Fruit fly (Drosophila melanogaster) whole organism, embryonic: Measurements from ENCODE around the gene Nep6.

Source experiments
- Aef1 ChIP-seq: fragments of 200-800 bp; sonication (Bioruptor generic); IDR thresholded peaks from 3 replicates; pipeline ENCODE4 v1.3.6; 2022; ENCODE audit warnings: missing biosample characterization, missing genetic modification characterization
- Atf3 ChIP-seq: fragments of 200-800 bp; sonication (Bioruptor generic); optimal IDR thresholded peaks from 3 replicates; lab custom pipeline; 2016; ENCODE audit warnings: missing biosample characterization, missing genetic modification characterization
- Bdp1 ChIP-seq: fragments of 200-800 bp; sonication (Bioruptor generic); optimal IDR thresholded peaks from 3 replicates; lab custom pipeline; 2016; ENCODE audit warnings: missing biosample characterization, missing genetic modification characterization
- CG10462 ChIP-seq: fragments of 200-800 bp; sonication (Bioruptor generic); optimal IDR thresholded peaks from 2 replicates; lab custom pipeline; 2016; ENCODE audit warnings: missing biosample characterization, missing genetic modification characterization
- CG10959 ChIP-seq: fragments of 200-800 bp; sonication (Bioruptor generic); IDR thresholded peaks from 2 replicates; pipeline ENCODE4 v1.3.6; 2022; ENCODE audit warnings: missing biosample characterization, missing genetic modification characterization
- CG11695 ChIP-seq: fragments of 200-800 bp; sonication (Bioruptor generic); IDR thresholded peaks from 3 replicates; pipeline ENCODE4 v1.3.6; 2022; ENCODE audit warnings: missing biosample characterization, missing genetic modification characterization
- CG13296 ChIP-seq: fragments of 200-800 bp; sonication (Bioruptor generic); optimal IDR thresholded peaks from 3 replicates; lab custom pipeline; 2018; ENCODE audit warnings: missing biosample characterization, mild to moderate bottlenecking, missing genetic modification characterization
- CG13424 ChIP-seq: fragments of 200-800 bp; sonication (Bioruptor generic); optimal IDR thresholded peaks from 2 replicates; lab custom pipeline; 2019; ENCODE audit warnings: missing biosample characterization, mild to moderate bottlenecking, missing genetic modification characterization, moderate library complexity
- CG15269 ChIP-seq: fragments of 200-800 bp; sonication (Bioruptor generic); optimal IDR thresholded peaks from 2 replicates; lab custom pipeline; 2018; ENCODE audit warnings: missing biosample characterization, mild to moderate bottlenecking, missing genetic modification characterization, moderate library complexity
- CG17385 ChIP-seq: fragments of 200-800 bp; sonication (Bioruptor generic); optimal IDR thresholded peaks from 3 replicates; lab custom pipeline; 2018; ENCODE audit warnings: missing biosample characterization, mild to moderate bottlenecking, missing genetic modification characterization
- CG31224 ChIP-seq: fragments of 200-800 bp; sonication (Bioruptor generic); IDR thresholded peaks from 2 replicates; pipeline ENCODE4 v1.3.6; 2022; ENCODE audit warnings: missing biosample characterization, missing genetic modification characterization
- CG31388 ChIP-seq: fragments of 200-800 bp; sonication (Bioruptor generic); optimal IDR thresholded peaks from 2 replicates; lab custom pipeline; 2016; ENCODE audit warnings: missing biosample characterization, missing genetic modification characterization
- CG33557 ChIP-seq: fragments of 200-800 bp; sonication (Bioruptor generic); optimal IDR thresholded peaks from 2 replicates; lab custom pipeline; 2019; ENCODE audit warnings: missing biosample characterization, mild to moderate bottlenecking, missing genetic modification characterization, moderate library complexity
- CG6175 ChIP-seq: fragments of 200-800 bp; sonication (Bioruptor generic); IDR thresholded peaks from 3 replicates; pipeline ENCODE4 v1.3.6; 2022; ENCODE audit warnings: missing biosample characterization, missing genetic modification characterization
- CG7372 ChIP-seq: fragments of 200-800 bp; sonication (Bioruptor generic); IDR thresholded peaks from 2 replicates; pipeline ENCODE4 v1.3.6; 2022; ENCODE audit warnings: missing biosample characterization, missing genetic modification characterization
- CG7839 ChIP-seq: fragments of 200-800 bp; sonication (Bioruptor generic); optimal IDR thresholded peaks from 3 replicates; lab custom pipeline; 2018; ENCODE audit warnings: missing biosample characterization, mild to moderate bottlenecking, missing genetic modification characterization, moderate library complexity
- CG7963 ChIP-seq: fragments of 200-800 bp; sonication (Bioruptor generic); IDR thresholded peaks from 3 replicates; pipeline ENCODE4 v1.3.6; 2022; ENCODE audit warnings: missing biosample characterization, missing genetic modification characterization; ENCODE audit not compliant: partially characterized antibody
- CG8281 ChIP-seq: fragments of 200-800 bp; sonication (Bioruptor generic); optimal IDR thresholded peaks from 2 replicates; lab custom pipeline; 2018; ENCODE audit warnings: missing biosample characterization, mild to moderate bottlenecking, missing genetic modification characterization, moderate library complexity
- CG9215 ChIP-seq: fragments of 200-800 bp; sonication (Bioruptor generic); IDR thresholded peaks from 2 replicates; pipeline ENCODE4 v1.3.6; 2022; ENCODE audit warnings: missing biosample characterization, missing genetic modification characterization
- CG9797 ChIP-seq: fragments of 200-800 bp; sonication (Bioruptor generic); optimal IDR thresholded peaks from 3 replicates; lab custom pipeline; 2018; ENCODE audit warnings: missing biosample characterization, mild to moderate bottlenecking, missing genetic modification characterization
- CG9932 ChIP-seq: fragments of 200-800 bp; sonication (Bioruptor generic); IDR thresholded peaks from 2 replicates; pipeline ENCODE4 v1.3.6; 2022; ENCODE audit warnings: missing biosample characterization, missing genetic modification characterization
- Deaf1 ChIP-seq: fragments of 200-800 bp; optimal IDR thresholded peaks from 3 replicates; lab custom pipeline; 2019; ENCODE audit warnings: missing biosample characterization, mild to moderate bottlenecking, missing genetic modification characterization, moderate library complexity
- H15 ChIP-seq: fragments of 200-800 bp; sonication (Bioruptor generic); IDR thresholded peaks from 3 replicates; pipeline ENCODE4 v1.3.6; 2022; ENCODE audit warnings: missing biosample characterization, missing genetic modification characterization
- Hr39 ChIP-seq: fragments of >200 bp; optimal IDR thresholded peaks from 2 replicates; lab custom pipeline; 2017
- Meics ChIP-seq: fragments of 200-800 bp; sonication (Bioruptor generic); optimal IDR thresholded peaks from 2 replicates; lab custom pipeline; 2017; ENCODE audit warnings: missing biosample characterization, mild to moderate bottlenecking, missing genetic modification characterization
- NK7.1 ChIP-seq: fragments of 200-800 bp; sonication (Bioruptor generic); optimal IDR thresholded peaks from 3 replicates; lab custom pipeline; 2016; ENCODE audit warnings: missing biosample characterization, missing genetic modification characterization
- Nf-YB ChIP-seq: fragments of 200-800 bp; sonication (Bioruptor generic); optimal IDR thresholded peaks from 3 replicates; lab custom pipeline; 2019; ENCODE audit warnings: missing biosample characterization, mild to moderate bottlenecking, missing genetic modification characterization, moderate library complexity
- Oli ChIP-seq: fragments of 200-800 bp; sonication (Bioruptor generic); optimal IDR thresholded peaks from 2 replicates; lab custom pipeline; 2018; ENCODE audit warnings: missing biosample characterization, mild to moderate bottlenecking, missing genetic modification characterization, moderate library complexity
- Pdp1 ChIP-seq, 2 experiments: fragments of 200-800 bp; sonication (Bioruptor generic); optimal IDR thresholded peaks; 3 replicates each; lab custom pipeline; 2016; ENCODE audit warnings: missing biosample characterization in 2 of 2, missing genetic modification characterization in 2 of 2, mild to moderate bottlenecking in 1 of 2, moderate library complexity in 1 of 2
- Rx ChIP-seq: fragments of 200-800 bp; sonication (Bioruptor generic); IDR thresholded peaks from 2 replicates; pipeline ENCODE4 v1.3.6; 2022; ENCODE audit warnings: missing biosample characterization, missing genetic modification characterization
- Sox100B ChIP-seq: fragments of 200-800 bp; sonication (Bioruptor generic); optimal IDR thresholded peaks from 3 replicates; lab custom pipeline; 2018; ENCODE audit warnings: missing biosample characterization, mild to moderate bottlenecking, missing genetic modification characterization
- Ssrp ChIP-seq: fragments of 200-800 bp; sonication (Bioruptor generic); optimal IDR thresholded peaks from 2 replicates; lab custom pipeline; 2018; ENCODE audit warnings: missing biosample characterization, mild to moderate bottlenecking, missing genetic modification characterization, moderate library complexity
- Stat92E ChIP-seq, 3 experiments: fragments of >200 bp in 2 of 3; fragments of 200-800 bp in 1 of 3; sonication (Bioruptor generic) in 1 of 3; optimal IDR thresholded peaks; 2 replicates each; lab custom pipeline; 2017 to 2019; ENCODE audit warnings: missing biosample characterization in 3 of 3, missing genetic modification characterization in 3 of 3, mild to moderate bottlenecking in 1 of 3, moderate library complexity in 1 of 3
- Taf1 ChIP-seq: fragments of 200-800 bp; sonication (Bioruptor generic); IDR thresholded peaks from 2 replicates; pipeline ENCODE4 v1.3.6; 2022; ENCODE audit warnings: missing biosample characterization, missing genetic modification characterization
- Usf ChIP-seq: fragments of 200-800 bp; sonication (Bioruptor generic); optimal IDR thresholded peaks from 2 replicates; lab custom pipeline; 2017; ENCODE audit warnings: missing genotype, missing biosample characterization, missing genetic modification characterization
- ap ChIP-seq: fragments of 200-800 bp; sonication (Bioruptor generic); IDR thresholded peaks from 2 replicates; pipeline ENCODE4 v1.3.6; 2022; ENCODE audit warnings: missing biosample characterization, missing genetic modification characterization
- bigmax ChIP-seq: fragments of 200-800 bp; sonication (Bioruptor generic); optimal IDR thresholded peaks from 2 replicates; lab custom pipeline; 2018; ENCODE audit warnings: missing biosample characterization, mild to moderate bottlenecking, missing genetic modification characterization
- chif ChIP-seq, 2 experiments: fragments of 200-800 bp; sonication (Bioruptor generic); optimal IDR thresholded peaks; 3 replicates each; lab custom pipeline; 2016; ENCODE audit warnings: missing biosample characterization in 2 of 2, missing genetic modification characterization in 2 of 2
- dmrt11E ChIP-seq: fragments of 200-800 bp; sonication (Bioruptor generic); optimal IDR thresholded peaks from 3 replicates; lab custom pipeline; 2018; ENCODE audit warnings: missing biosample characterization, mild to moderate bottlenecking, missing genetic modification characterization, moderate library complexity
- gem ChIP-seq: fragments of 200-800 bp; sonication (Bioruptor generic); optimal IDR thresholded peaks from 2 replicates; lab custom pipeline; 2019; ENCODE audit warnings: missing biosample characterization, mild to moderate bottlenecking, missing genetic modification characterization, moderate library complexity
- her ChIP-seq: fragments of 200-800 bp; sonication (Bioruptor generic); optimal IDR thresholded peaks from 2 replicates; lab custom pipeline; 2016; ENCODE audit warnings: missing biosample characterization, missing genetic modification characterization
- ind ChIP-seq: fragments of 200-800 bp; sonication (Bioruptor generic); optimal IDR thresholded peaks from 3 replicates; lab custom pipeline; 2016; ENCODE audit warnings: missing biosample characterization, missing genetic modification characterization
- lola ChIP-seq, 3 experiments: fragments of >200 bp in 2 of 3; fragments of 200-800 bp in 1 of 3; sonication (Bioruptor generic) in 1 of 3; optimal IDR thresholded peaks; 2 replicates each; lab custom pipeline; 2017 to 2019; ENCODE audit warnings: missing biosample characterization in 3 of 3, missing genetic modification characterization in 3 of 3, mild to moderate bottlenecking in 1 of 3, moderate library complexity in 1 of 3
- p53 ChIP-seq: fragments of 200-800 bp; sonication (Bioruptor generic); optimal IDR thresholded peaks from 2 replicates; lab custom pipeline; 2016; ENCODE audit warnings: missing biosample characterization, missing genetic modification characterization
- schlank ChIP-seq: fragments of 200-800 bp; sonication (Bioruptor generic); optimal IDR thresholded peaks from 2 replicates; lab custom pipeline; 2018; ENCODE audit warnings: missing biosample characterization, mild to moderate bottlenecking, missing genetic modification characterization
- tup ChIP-seq: fragments of 200-800 bp; sonication (Bioruptor generic); optimal IDR thresholded peaks from 2 replicates; lab custom pipeline; 2016; ENCODE audit warnings: missing biosample characterization, mild to moderate bottlenecking, missing genetic modification characterization, moderate library complexity
- zen ChIP-seq: fragments of 200-800 bp; sonication (Bioruptor generic); optimal IDR thresholded peaks from 3 replicates; lab custom pipeline; 2018; ENCODE audit warnings: missing biosample characterization, mild to moderate bottlenecking, missing genetic modification characterization, moderate library complexity
- zen2 ChIP-seq: fragments of 200-800 bp; sonication (Bioruptor generic); IDR thresholded peaks from 3 replicates; pipeline ENCODE4 v1.3.6; 2022; ENCODE audit warnings: missing biosample characterization, missing genetic modification characterization; ENCODE audit not compliant: partially characterized antibody

Gene Nep6

dm6 chrX:12754348-12754733 is 47.1 kb upstream of the Nep6 start (continued):
- TF ChIP-seq CG7839 (tag; lab: Kevin White, UChicago) (peak; percentile 95), tup (GFP tag; lab: Kevin White, UChicago) (peak; percentile 73)
- TF ChIP-seq, all 482 proteins: peak for 395

DNA sequence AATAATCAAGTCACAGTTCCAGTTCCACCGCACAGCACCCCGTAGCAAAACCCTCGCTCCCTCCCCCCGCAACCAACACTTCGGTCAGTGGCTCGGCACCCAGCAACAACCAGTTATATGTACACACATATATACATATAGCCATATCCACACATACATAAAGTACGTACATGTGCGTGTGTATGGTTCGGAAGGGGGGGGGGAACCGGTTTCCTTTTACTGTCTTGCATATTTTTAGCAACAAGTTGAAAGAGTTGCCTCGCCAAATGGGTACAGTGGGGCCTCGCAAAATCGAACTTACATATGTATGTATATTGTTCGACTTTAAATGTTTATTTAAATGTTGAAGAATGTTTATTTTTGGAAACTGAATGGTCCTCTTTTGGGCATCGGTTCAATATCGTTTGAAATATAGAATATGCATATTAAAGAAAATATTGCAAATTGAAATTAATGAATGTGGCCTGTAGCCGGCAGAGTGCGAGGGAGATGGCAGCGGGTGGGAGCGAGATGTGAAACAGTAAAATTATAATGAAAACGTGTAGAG is 46.4 kb upstream of the Nep6 start:
- TF ChIP-seq Atf3 (GFP tag; lab: Kevin White, UChicago) (peak; percentile 1), Taf1 (GFP tag; lab: Robert Waterston, UW) (peak; percentile 81), H15 (peak; percentile 62), Usf (GFP tag; lab: Kevin White, UChicago) (peak; percentile 74), CG13296 (peak; percentile 68), Pdp1 (GFP tag; optimal IDR thresholded peaks at IDR 0.05; lab: Kevin White, UChicago) (peak; percentile 13 to 64), CG9932 (GFP tag; lab: Robert Waterston, UW) (peak; percentile 93), Stat92E (GFP tag; optimal IDR thresholded peaks at IDR 0.05; lab: Kevin White, UChicago) (no peak), CG13424 (tag; lab: Kevin White, UChicago) (peak; percentile 74), dmrt11E (tag; lab: Kevin White, UChicago) (peak; percentile 9), p53 (GFP tag; lab: Kevin White, UChicago) (no peak), zen (tag; lab: Kevin White, UChicago) (peak; percentile 55), schlank (tag; lab: Kevin White, UChicago) (no peak), Rx (peak; percentile 66; the same call in 1 of the 2 replicates), CG7372 (GFP tag; lab: Robert Waterston, UW) (peak; percentile 66), Deaf1 (tag; lab: Kevin White, UChicago) (peak; percentile 38), her (GFP tag; lab: Kevin White, UChicago) (peak; percentile 48), CG7963 (GFP tag; lab: Robert Waterston, UW) (no peak), CG31224 (GFP tag; lab: Robert Waterston, UW) (peak; percentile 74), CG10959 (GFP tag; lab: Robert Waterston, UW) (no peak), CG17385 (GFP tag; lab: Kevin White, UChicago) (peak; percentile 66), lola (GFP tag; optimal IDR thresholded peaks at IDR 0.05; lab: Kevin White, UChicago) (peak in 1 of 3 experiments; percentile 14), CG10462 (no peak), Meics (GFP tag; lab: Kevin White, UChicago) (peak; percentile 85), tup (GFP tag; lab: Kevin White, UChicago) (peak; percentile 50), CG9797 (GFP tag; lab: Kevin White, UChicago) (no peak), zen2 (GFP tag; lab: Robert Waterston, UW) (no peak), bigmax (no peak), ind (GFP tag; lab: Kevin White, UChicago) (peak; percentile 64), CG31388 (GFP tag; lab: Kevin White, UChicago) (no peak), CG6175 (GFP tag; lab: Robert Waterston, UW) (no peak), NK7.1 (GFP tag; lab: Kevin White, UChicago) (peak; percentile 1), Ssrp (tag; lab: Kevin White, UChicago) (peak; percentile 36), gem (tag; lab: Kevin White, UChicago) (peak; percentile 80), Sox100B (GFP tag; lab: Kevin White, UChicago) (peak; percentile 58), chif (GFP tag; optimal IDR thresholded peaks at IDR 0.05; lab: Kevin White, UChicago) (peak; percentile 32 to 39), CG9215 (GFP tag; lab: Robert Waterston, UW) (peak; percentile 85), CG33557 (GFP tag; lab: Kevin White, UChicago) (no peak), CG11695 (GFP tag; lab: Robert Waterston, UW) (peak; percentile 81), Oli (tag; lab: Kevin White, UChicago) (peak; percentile 64), Aef1 (GFP tag; lab: Robert Waterston, UW) (peak; percentile 60), Hr39 (lab: Kevin White, UChicago) (no peak), Nf-YB (peak; percentile 38), CG8281 (tag; lab: Kevin White, UChicago) (peak; percentile 42), ap (peak; percentile 61), Bdp1 (GFP tag; lab: Kevin White, UChicago) (peak; percentile 11), CG15269 (tag; lab: Kevin White, UChicago) (peak; percentile 81)
